Worm (Caenorhabditis elegans): ENCODE data around the gene osm-3.

osm-3 gene

DNA sequence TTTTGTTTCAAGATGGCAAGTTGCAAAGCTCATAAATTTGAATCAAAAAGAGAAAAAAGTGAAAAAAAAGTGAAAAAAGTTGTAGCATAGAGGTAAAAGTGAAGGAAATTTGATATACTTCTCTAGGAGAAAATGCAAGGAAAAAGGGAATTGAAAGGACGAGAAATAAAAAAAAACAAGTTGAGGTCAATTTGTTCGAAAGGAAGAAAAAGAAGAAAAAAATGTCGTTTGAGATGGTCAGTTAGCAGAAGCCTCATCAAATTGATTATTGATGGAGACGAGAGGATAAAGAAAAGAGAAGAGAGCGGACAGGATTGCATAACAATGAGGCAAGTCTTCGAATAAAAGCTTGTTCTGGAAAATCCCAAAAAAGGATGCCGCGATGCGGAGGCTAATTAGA is 19.3 kb upstream of the osm-3 start:
- no peak for TF ChIP-seq pha-4 (tag; optimal IDR thresholded peaks at IDR 0.05)
- no peak for TF ChIP-seq hmg-20 (GFP tag; IDR thresholded peaks at IDR 0.05)
- no peak for TF ChIP-seq attf-5 (GFP tag; optimal IDR thresholded peaks at IDR 0.05)
- TF ChIP-seq ets-4 (GFP tag; optimal IDR thresholded peaks at IDR 0.05): no peak
- no peak for TF ChIP-seq madf-3 (GFP tag; IDR thresholded peaks at IDR 0.05)
- no peak for TF ChIP-seq snpc-4 (GFP tag; optimal IDR thresholded peaks at IDR 0.05)
- TF ChIP-seq snpc-4 (tag; optimal IDR thresholded peaks at IDR 0.05): no peak
- TF ChIP-seq akir-1 (GFP tag; optimal IDR thresholded peaks at IDR 0.05): no peak
- no peak for TF ChIP-seq F57C9.4 (tag; optimal IDR thresholded peaks at IDR 0.05)
- TF ChIP-seq attf-6 (GFP tag; IDR thresholded peaks at IDR 0.05): no peak
- TF ChIP-seq xnd-1 (tag; optimal IDR thresholded peaks at IDR 0.05): no peak
- no peak for TF ChIP-seq ztf-25 (GFP tag; IDR thresholded peaks at IDR 0.05)
- no peak for TF ChIP-seq madf-6 (GFP tag; IDR thresholded peaks at IDR 0.05)

ce11 chrIV:3819278-3819777 is 18.5 kb upstream of the osm-3 start, which contains the start of gene bris-1:
bris-1 (minus strand) TSS chrIV:3819328.
- TF ChIP-seq ztf-6 (GFP tag; IDR thresholded peaks at IDR 0.05) (no peak), nhr-80 (tag; optimal IDR thresholded peaks at IDR 0.05) (peak; percentile 88), ceh-58 (GFP tag; IDR thresholded peaks at IDR 0.05) (0 out of 2 replicates have a peak, but pooled peaks have one; percentile 14)

ce11 chrIV:3817253-3817652 is 16.4 kb upstream of the osm-3 start:
- TF ChIP-seq nhr-80 (tag; optimal IDR thresholded peaks at IDR 0.05) (peak; percentile 11), pha-4 (tag; optimal IDR thresholded peaks at IDR 0.05) (no peak)

ce11 chrIV:3815259-3815644 is 14.4 kb upstream of the osm-3 start:
- no peak for TF ChIP-seq efl-1 (GFP tag; optimal IDR thresholded peaks at IDR 0.05)
- TF ChIP-seq lir-1 (GFP tag; conservative IDR thresholded peaks at IDR 0.05): no peak
- no peak for TF ChIP-seq lin-35 (GFP tag; optimal IDR thresholded peaks at IDR 0.05)
- TF ChIP-seq unc-62 (GFP tag; optimal IDR thresholded peaks at IDR 0.05): no peak
- no peak for TF ChIP-seq lin-26 (GFP tag; IDR thresholded peaks at IDR 0.05)
- TF ChIP-seq ceh-100 (GFP tag; IDR thresholded peaks at IDR 0.05): peak; percentile 66
- no peak for TF ChIP-seq bed-2 (GFP tag; IDR thresholded peaks at IDR 0.05)
- TF ChIP-seq somi-1 (GFP tag; optimal IDR thresholded peaks at IDR 0.05): no peak
- TF ChIP-seq nfyb-1 (GFP tag; IDR thresholded peaks at IDR 0.05): no peak
- TF ChIP-seq zim-3 (tag; optimal IDR thresholded peaks at IDR 0.05): no peak
- TF ChIP-seq akir-1 (GFP tag; optimal IDR thresholded peaks at IDR 0.05): no peak
- TF ChIP-seq ztf-22 (GFP tag; optimal IDR thresholded peaks at IDR 0.05): no peak
- peak; percentile 57; the same call in 1 of the 2 replicates for TF ChIP-seq mcd-1 (GFP tag; IDR thresholded peaks at IDR 0.05)
- no peak for TF ChIP-seq dpl-1 (GFP tag; optimal IDR thresholded peaks at IDR 0.05)
- TF ChIP-seq xnd-1 (tag; optimal IDR thresholded peaks at IDR 0.05): no peak
- TF ChIP-seq cebp-1 (GFP tag; IDR thresholded peaks at IDR 0.05): no peak
- no peak for TF ChIP-seq cebp-1 (tag; optimal IDR thresholded peaks at IDR 0.05)
- no peak for TF ChIP-seq B0336.3 (GFP tag; IDR thresholded peaks at IDR 0.05)

DNA sequence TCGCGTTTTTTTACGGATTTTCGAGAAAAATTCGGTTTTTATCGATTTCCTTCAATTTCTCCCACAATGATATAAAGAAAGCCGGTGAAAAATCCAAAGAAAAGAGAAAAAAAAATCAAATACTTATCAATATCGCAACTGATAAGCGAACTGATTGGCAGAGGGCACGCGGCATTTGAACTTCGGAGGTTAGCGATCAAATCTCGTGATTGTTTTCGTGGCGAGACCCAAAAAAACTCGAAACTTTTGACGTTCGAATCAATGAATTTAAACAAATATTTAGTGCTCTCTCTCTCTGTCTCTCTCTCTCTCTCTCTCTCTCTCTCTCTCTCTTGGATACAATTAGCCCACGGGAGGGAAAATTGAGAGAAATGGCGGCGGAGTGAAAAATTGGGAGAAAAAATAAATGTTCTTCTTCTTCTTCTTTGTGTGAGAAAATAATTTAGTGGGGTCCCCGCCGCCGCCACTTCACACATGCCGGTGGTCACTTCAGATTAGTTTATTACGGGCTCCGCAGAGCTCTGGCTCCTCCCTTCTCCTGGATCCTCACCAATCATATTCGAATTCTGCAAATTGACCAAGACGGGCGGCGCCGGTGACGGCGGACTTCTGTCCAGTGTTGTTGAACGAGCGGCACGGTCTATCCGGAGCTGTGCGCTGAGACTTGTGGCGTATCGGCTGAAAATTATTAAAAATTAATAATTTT is 13.9 kb upstream of the osm-3 start:
- TF ChIP-seq tbp1 (GFP tag; optimal IDR thresholded peaks at IDR 0.05): no peak
- TF ChIP-seq F33H1.4 (GFP tag; IDR thresholded peaks at IDR 0.05): peak; percentile 29; the same call in 1 of the 2 replicates
- peak; percentile 42 to 62 for TF ChIP-seq let-607 (tag; optimal IDR thresholded peaks at IDR 0.05)
- TF ChIP-seq F57C9.4 (tag; optimal IDR thresholded peaks at IDR 0.05): no peak
- TF ChIP-seq zfh-2 (GFP tag; conservative IDR thresholded peaks at IDR 0.05): peak; percentile 68
- no peak for TF ChIP-seq madf-3 (GFP tag; IDR thresholded peaks at IDR 0.05)
- TF ChIP-seq cebp-1 (GFP tag; IDR thresholded peaks at IDR 0.05): no peak
- TF ChIP-seq cebp-1 (tag; optimal IDR thresholded peaks at IDR 0.05): peak; percentile 29
- no peak for TF ChIP-seq egrh-3 (GFP tag; IDR thresholded peaks at IDR 0.05)
- TF ChIP-seq lin-54 (GFP tag; optimal IDR thresholded peaks at IDR 0.05): peak; percentile 26
- TF ChIP-seq nhr-80 (tag; optimal IDR thresholded peaks at IDR 0.05): peak; percentile 73
- TF ChIP-seq attf-3 (GFP tag; conservative IDR thresholded peaks at IDR 0.05): no peak
- no peak for TF ChIP-seq athp-1 (tag; optimal IDR thresholded peaks at IDR 0.05)
- TF ChIP-seq let-526 (GFP tag; IDR thresholded peaks at IDR 0.05): no peak
- no peak for TF ChIP-seq mes-4 (tag; optimal IDR thresholded peaks at IDR 0.05)

All from whole organism, young adult.